Fruit fly (Drosophila melanogaster) whole organism, wandering third instar larva: Measurements from ENCODE around the gene mtd.
A peak's percentile ranks its signal among the peaks of the same experiment; 100 is the strongest.

Experiments used
- Abd-B ChIP-seq: fragments of >200 bp; optimal IDR thresholded peaks from 2 replicates; lab custom pipeline; 2017; ENCODE audit warnings: missing biosample characterization, missing genetic modification characterization
- CG32264 ChIP-seq: fragments of 200-800 bp; sonication (Bioruptor generic); optimal IDR thresholded peaks from 2 replicates; lab custom pipeline; 2016; ENCODE audit warnings: missing biosample characterization, missing genetic modification characterization
- CG9705 ChIP-seq: fragments of 200-800 bp; sonication (Bioruptor generic); optimal IDR thresholded peaks from 2 replicates; lab custom pipeline; 2018; ENCODE audit warnings: missing biosample characterization, mild to moderate bottlenecking, missing genetic modification characterization
- CrebA ChIP-seq: fragments of 200-800 bp; sonication (Bioruptor generic); optimal IDR thresholded peaks from 2 replicates; lab custom pipeline; 2016; ENCODE audit warnings: missing biosample characterization, mild to moderate bottlenecking, missing genetic modification characterization, borderline replicate concordance
- Dif ChIP-seq: fragments of 200-275, 200-300 bp; sonication (Bioruptor generic); optimal IDR thresholded peaks from 2 replicates; lab custom pipeline; 2018; ENCODE audit warnings: missing biosample characterization, missing genetic modification characterization; ENCODE audit not compliant: partially characterized antibody
- GATAd ChIP-seq: sonication (Bioruptor generic); optimal IDR thresholded peaks from 2 replicates; lab custom pipeline; 2016; ENCODE audit warnings: missing biosample characterization, missing genetic modification characterization
- HLH106 ChIP-seq: fragments of 200-800 bp; optimal IDR thresholded peaks from 3 replicates; lab custom pipeline; 2019; ENCODE audit warnings: missing biosample characterization, mild to moderate bottlenecking, missing genetic modification characterization, moderate library complexity
- Hnf4 ChIP-seq: fragments of 200-800 bp; sonication (Bioruptor generic); optimal IDR thresholded peaks from 2 replicates; lab custom pipeline; 2016; ENCODE audit warnings: missing biosample characterization, mild to moderate bottlenecking, missing genetic modification characterization
- Hr78 ChIP-seq: fragments of >200 bp; optimal IDR thresholded peaks from 2 replicates; lab custom pipeline; 2017; ENCODE audit warnings: missing biosample characterization, missing genetic modification characterization
- Hr83 ChIP-seq: fragments of 200-300 bp; sonication (Bioruptor generic); optimal IDR thresholded peaks from 2 replicates; lab custom pipeline; 2016; ENCODE audit warnings: missing biosample characterization, mild to moderate bottlenecking, missing genetic modification characterization, moderate library complexity; ENCODE audit not compliant: poor library complexity, severe bottlenecking
- Jra ChIP-seq: sonication (Bioruptor generic); optimal IDR thresholded peaks from 2 replicates; lab custom pipeline; 2016; ENCODE audit warnings: missing biosample characterization, missing genetic modification characterization
- Mio ChIP-seq: sonication (Bioruptor generic); optimal IDR thresholded peaks from 2 replicates; lab custom pipeline; 2016; ENCODE audit warnings: missing biosample characterization, missing genetic modification characterization
- N ChIP-seq: fragments of >200 bp; optimal IDR thresholded peaks from 2 replicates; lab custom pipeline; 2018; ENCODE audit warnings: missing biosample characterization, missing external identifiers, missing genetic modification characterization
- OdsH ChIP-seq: fragments of 200-800 bp; sonication (Bioruptor generic); optimal IDR thresholded peaks from 2 replicates; lab custom pipeline; 2016; ENCODE audit warnings: missing biosample characterization, mild to moderate bottlenecking, missing genetic modification characterization
- Rel ChIP-seq, 2 experiments: fragments of 200-800 bp; sonication (Bioruptor generic) in 1 of 2; optimal IDR thresholded peaks; 2 replicates in 1 of 2; 3 replicates in 1 of 2; lab custom pipeline; 2016 to 2019; ENCODE audit warnings: mild to moderate bottlenecking in 2 of 2, missing biosample characterization in 2 of 2, missing genetic modification characterization in 2 of 2, moderate library complexity in 1 of 2
- Sp1 ChIP-seq: fragments of 200-800 bp; sonication (Bioruptor generic); optimal IDR thresholded peaks from 3 replicates; lab custom pipeline; 2019; ENCODE audit warnings: missing biosample characterization, mild to moderate bottlenecking, missing genetic modification characterization, moderate library complexity
- Vsx2 ChIP-seq: fragments of 200-300, 225-300 bp; sonication (Bioruptor generic); optimal IDR thresholded peaks from 2 replicates; lab custom pipeline; 2018; ENCODE audit warnings: missing biosample characterization, missing genetic modification characterization; ENCODE audit not compliant: partially characterized antibody
- br ChIP-seq: fragments of 200-800 bp; sonication (Bioruptor generic); optimal IDR thresholded peaks from 2 replicates; lab custom pipeline; 2016; ENCODE audit warnings: missing biosample characterization, missing genetic modification characterization
- dl ChIP-seq, 2 experiments: fragments of 175-275, 200-275 bp in 1 of 2; fragments of 200-275 bp in 1 of 2; sonication (Bioruptor generic); optimal IDR thresholded peaks; lab custom pipeline; 2018; ENCODE audit warnings: mild to moderate bottlenecking in 2 of 2, missing biosample characterization in 2 of 2, missing genetic modification characterization in 2 of 2, moderate library complexity in 2 of 2; ENCODE audit not compliant: partially characterized antibody in 2 of 2, insufficient read depth in 1 of 2
- dmrt93B ChIP-seq: fragments of 200-800 bp; sonication (Bioruptor generic); optimal IDR thresholded peaks from 2 replicates; lab custom pipeline; 2018; ENCODE audit warnings: missing biosample characterization, mild to moderate bottlenecking, missing genetic modification characterization
- dsf ChIP-seq: sonication (Bioruptor generic); optimal IDR thresholded peaks from 2 replicates; lab custom pipeline; 2016; ENCODE audit warnings: missing biosample characterization, missing genetic modification characterization, borderline replicate concordance
- ey ChIP-seq: fragments of 200-800 bp; sonication (Bioruptor generic); optimal IDR thresholded peaks from 2 replicates; lab custom pipeline; 2016; ENCODE audit warnings: missing biosample characterization, missing genetic modification characterization
- foxo ChIP-seq, 2 experiments: fragments of 200-800 bp; sonication (Bioruptor generic); optimal IDR thresholded peaks; 2 replicates in 1 of 2; 3 replicates in 1 of 2; lab custom pipeline; 2016 to 2017; ENCODE audit warnings: missing biosample characterization in 2 of 2, missing genetic modification characterization in 2 of 2
- fru ChIP-seq: fragments of 200-800 bp; sonication (Bioruptor generic); optimal IDR thresholded peaks from 3 replicates; lab custom pipeline; 2016; ENCODE audit warnings: missing biosample characterization, mild to moderate bottlenecking, missing genetic modification characterization
- h ChIP-seq: fragments of 200-800 bp; sonication (Bioruptor generic); optimal IDR thresholded peaks from 3 replicates; lab custom pipeline; 2016; ENCODE audit warnings: missing biosample characterization, mild to moderate bottlenecking, missing genetic modification characterization
- jim ChIP-seq: fragments of 175-275, 200-325 bp; sonication (Bioruptor generic); optimal IDR thresholded peaks from 2 replicates; lab custom pipeline; 2016; ENCODE audit warnings: missing biosample characterization, mild to moderate bottlenecking, missing genetic modification characterization
- lola ChIP-seq: fragments of >200 bp; optimal IDR thresholded peaks from 2 replicates; lab custom pipeline; 2017; ENCODE audit warnings: missing biosample characterization, missing genetic modification characterization
- pan ChIP-seq: fragments of >200 bp; optimal IDR thresholded peaks from 2 replicates; lab custom pipeline; 2017
- psq ChIP-seq: fragments of 200-800 bp; sonication (Bioruptor generic); optimal IDR thresholded peaks from 3 replicates; lab custom pipeline; 2017; ENCODE audit warnings: missing biosample characterization, mild to moderate bottlenecking, missing genetic modification characterization, moderate library complexity
- rgr ChIP-seq: fragments of 200-800 bp; sonication (Bioruptor generic); optimal IDR thresholded peaks from 3 replicates; lab custom pipeline; 2016; ENCODE audit warnings: missing biosample characterization, mild to moderate bottlenecking, missing genetic modification characterization
- sage ChIP-seq: fragments of 200-800 bp; sonication (Bioruptor generic); optimal IDR thresholded peaks from 2 replicates; lab custom pipeline; 2016; ENCODE audit warnings: missing biosample characterization, mild to moderate bottlenecking, missing genetic modification characterization
- sv ChIP-seq: fragments of 200-800 bp; sonication (Bioruptor generic); optimal IDR thresholded peaks from 3 replicates; lab custom pipeline; 2016; ENCODE audit warnings: missing biosample characterization, missing genetic modification characterization
- tai ChIP-seq: sonication (Bioruptor generic); optimal IDR thresholded peaks from 2 replicates; lab custom pipeline; 2016; ENCODE audit warnings: missing biosample characterization, missing genetic modification characterization
- usp ChIP-seq: fragments of >200 bp; optimal IDR thresholded peaks from 2 replicates; lab custom pipeline; 2017; ENCODE audit warnings: missing biosample characterization, missing genetic modification characterization
- woc ChIP-seq: sonication (Bioruptor generic); optimal IDR thresholded peaks from 2 replicates; lab custom pipeline; 2016; ENCODE audit warnings: missing biosample characterization, mild to moderate bottlenecking, missing genetic modification characterization

mtd gene

dm6 chr3R:5281094-5281493 is 69.1 kb downstream of the mtd start:
- TF ChIP-seq OdsH (peak; percentile 29), sage (peak; percentile 53), usp (no peak), h (GFP tag; lab: Kevin White, UChicago) (peak; percentile 56), foxo (GFP tag; optimal IDR thresholded peaks at IDR 0.05; lab: Kevin White, UChicago) (peak in 1 of 2 experiments; percentile 56), lola (no peak), fru (GFP tag; lab: Kevin White, UChicago) (peak; percentile 47), Rel (GFP tag; optimal IDR thresholded peaks at IDR 0.05; lab: Kevin White, UChicago) (no peak), Rel (tag; optimal IDR thresholded peaks at IDR 0.05; lab: Kevin White, UChicago) (peak; percentile 43), Vsx2 (GFP tag; lab: Kevin White, UChicago) (peak; percentile 89), Hr78 (GFP tag; lab: Kevin White, UChicago) (no peak), Dif (peak; percentile 80), Abd-B (GFP tag; lab: Kevin White, UChicago) (no peak), psq (GFP tag; lab: Kevin White, UChicago) (peak; percentile 98), dsf (GFP tag; lab: Kevin White, UChicago) (no peak), rgr (peak; percentile 37), ey (GFP tag; lab: Kevin White, UChicago) (peak; percentile 53), CG32264 (GFP tag; lab: Kevin White, UChicago) (no peak), jim (GFP tag; lab: Kevin White, UChicago) (no peak), Hr83 (peak; percentile 2), Mio (GFP tag; lab: Kevin White, UChicago) (peak; percentile 1), pan (lab: Kevin White, UChicago) (no peak), Hnf4 (GFP tag; lab: Kevin White, UChicago) (peak; percentile 57), Jra (no peak), dl (GFP tag; optimal IDR thresholded peaks at IDR 0.05; lab: Kevin White, UChicago; ENCODE audit: insufficient read depth in 1 of 2, partially characterized antibody in 2 of 2) (peak; percentile 55 to 64), dmrt93B (GFP tag; lab: Kevin White, UChicago) (no peak), CrebA (GFP tag; lab: Kevin White, UChicago) (peak; percentile 81), GATAd (GFP tag; lab: Kevin White, UChicago) (no peak), tai (no peak), Sp1 (GFP tag; lab: Kevin White, UChicago) (peak; percentile 38), HLH106 (peak; percentile 29), CG9705 (GFP tag; lab: Kevin White, UChicago) (no peak), br (GFP tag; lab: Kevin White, UChicago) (peak; percentile 12), woc (GFP tag; lab: Kevin White, UChicago) (peak; percentile 74)

- no peak for TF ChIP-seq h (GFP tag; lab: Kevin White, UChicago)
- no peak for TF ChIP-seq Rel (GFP tag; optimal IDR thresholded peaks at IDR 0.05; lab: Kevin White, UChicago)
- peak; percentile 66 for TF ChIP-seq Rel (tag; optimal IDR thresholded peaks at IDR 0.05; lab: Kevin White, UChicago)
Observed at dm6 chr3R:5280380-5280779, 69.9 kb downstream of the mtd start.

- TF ChIP-seq GATAd (GFP tag; lab: Kevin White, UChicago) (no peak), Dif (no peak), CG9705 (GFP tag; lab: Kevin White, UChicago) (no peak), sv (GFP tag; lab: Kevin White, UChicago) (no peak), h (GFP tag; lab: Kevin White, UChicago) (peak; percentile 22)
Observed at dm6 chr3R:5279609-5280164, 70.6 kb downstream of the mtd start.

dm6 chr3R:5278627-5279026 is 71.6 kb downstream of the mtd start:
- TF ChIP-seq pan (lab: Kevin White, UChicago) (no peak), CG32264 (GFP tag; lab: Kevin White, UChicago) (no peak), tai (no peak), dmrt93B (GFP tag; lab: Kevin White, UChicago) (no peak), CrebA (GFP tag; lab: Kevin White, UChicago) (no peak), GATAd (GFP tag; lab: Kevin White, UChicago) (no peak), N (GFP tag; lab: Kevin White, UChicago) (no peak), fru (GFP tag; lab: Kevin White, UChicago) (no peak), usp (no peak), h (GFP tag; lab: Kevin White, UChicago) (no peak), Hr78 (GFP tag; lab: Kevin White, UChicago) (no peak), Hr83 (no peak)
